Fruit fly (Drosophila melanogaster) whole organism, embryonic: ENCODE data around the gene Cpr12A.

Source experiments
- Adf1 ChIP-seq: fragments of 200-800 bp; sonication (Bioruptor generic); IDR thresholded peaks from 2 replicates; pipeline ENCODE4 v1.3.6; 2022; ENCODE audit warnings: missing biosample characterization, missing genetic modification characterization
- Awh ChIP-seq: fragments of 200-800 bp; sonication (Bioruptor generic); IDR thresholded peaks from 2 replicates; pipeline ENCODE4, ENCODE4 v1.3.6; 2022; ENCODE audit warnings: missing biosample characterization, missing genetic modification characterization
- B-H2 ChIP-seq: fragments of 200-800 bp; sonication (Bioruptor generic); optimal IDR thresholded peaks from 2 replicates; lab custom pipeline; 2018; ENCODE audit warnings: missing biosample characterization, mild to moderate bottlenecking, missing genetic modification characterization
- Bdp1 ChIP-seq: fragments of 200-800 bp; sonication (Bioruptor generic); optimal IDR thresholded peaks from 3 replicates; lab custom pipeline; 2016; ENCODE audit warnings: missing biosample characterization, missing genetic modification characterization
- CG11085 ChIP-seq: fragments of 200-800 bp; sonication (Bioruptor generic); IDR thresholded peaks from 2 replicates; pipeline ENCODE4 v1.3.6; 2022; ENCODE audit warnings: missing biosample characterization, missing genetic modification characterization
- CG1233 ChIP-seq: fragments of 200-800 bp; sonication (Bioruptor generic); optimal IDR thresholded peaks from 4 replicates; lab custom pipeline; 2018; ENCODE audit warnings: missing biosample characterization, mild to moderate bottlenecking, missing genetic modification characterization
- CG12659 ChIP-seq: fragments of 200-800 bp; sonication (Bioruptor generic); optimal IDR thresholded peaks from 3 replicates; lab custom pipeline; 2017; ENCODE audit warnings: mild to moderate bottlenecking, missing biosample characterization, missing genetic modification reagents, missing genetic modification characterization
- CG12769 ChIP-seq: fragments of 200-800 bp; sonication (Bioruptor generic); optimal IDR thresholded peaks from 2 replicates; lab custom pipeline; 2019; ENCODE audit warnings: missing biosample characterization, mild to moderate bottlenecking, missing genetic modification characterization, moderate library complexity
- CG13123 ChIP-seq: fragments of 200-800 bp; sonication (Bioruptor generic); optimal IDR thresholded peaks from 2 replicates; lab custom pipeline; 2016; ENCODE audit warnings: missing biosample characterization, missing genetic modification characterization
- CG14014 ChIP-seq: fragments of 200-800 bp; sonication (Bioruptor generic); IDR thresholded peaks from 2 replicates; pipeline ENCODE4 v1.3.6; 2022; ENCODE audit warnings: missing biosample characterization, missing genetic modification characterization
- CG14965 ChIP-seq: fragments of 200-800 bp; sonication (Bioruptor generic); optimal IDR thresholded peaks from 2 replicates; lab custom pipeline; 2016; ENCODE audit warnings: missing biosample characterization, missing genetic modification characterization, borderline replicate concordance
- CG15073 ChIP-seq: fragments of 200-800 bp; sonication (Bioruptor generic); optimal IDR thresholded peaks from 2 replicates; lab custom pipeline; 2016; ENCODE audit warnings: missing biosample characterization, missing genetic modification characterization
- CG15601 ChIP-seq: fragments of 200-800 bp; sonication (Bioruptor generic); optimal IDR thresholded peaks from 3 replicates; lab custom pipeline; 2019; ENCODE audit warnings: missing biosample characterization, mild to moderate bottlenecking, missing genetic modification characterization, moderate library complexity
- CG2678 ChIP-seq: fragments of 200-800 bp; sonication (Bioruptor generic); optimal IDR thresholded peaks from 3 replicates; lab custom pipeline; 2019; ENCODE audit warnings: missing biosample characterization, mild to moderate bottlenecking, missing genetic modification characterization, moderate library complexity
- CG2889 ChIP-seq: fragments of 200-800 bp; sonication (Bioruptor generic); IDR thresholded peaks from 3 replicates; pipeline ENCODE4 v1.3.6; 2022; ENCODE audit warnings: missing biosample characterization, missing genetic modification characterization
- CG30020 ChIP-seq: fragments of 200-800 bp; optimal IDR thresholded peaks from 2 replicates; lab custom pipeline; 2019; ENCODE audit warnings: missing biosample characterization, mild to moderate bottlenecking, missing genetic modification characterization, moderate library complexity
- CG4328 ChIP-seq: fragments of 200-800 bp; sonication (Bioruptor generic); optimal IDR thresholded peaks from 3 replicates; lab custom pipeline; 2017; ENCODE audit warnings: missing biosample characterization, missing genetic modification reagents, missing genetic modification characterization
- CG4424 ChIP-seq: fragments of 200-800 bp; sonication (Bioruptor generic); optimal IDR thresholded peaks from 3 replicates; lab custom pipeline; 2016; ENCODE audit warnings: missing biosample characterization, missing genetic modification characterization
- CG4707 ChIP-seq: fragments of 200-800 bp; sonication (Bioruptor generic); optimal IDR thresholded peaks from 2 replicates; lab custom pipeline; 2018; ENCODE audit warnings: missing biosample characterization, mild to moderate bottlenecking, missing genetic modification characterization, moderate library complexity
- CG5953 ChIP-seq: fragments of 200-800 bp; sonication (Bioruptor generic); IDR thresholded peaks from 2 replicates; pipeline ENCODE4 v1.3.6; 2022; ENCODE audit warnings: missing biosample characterization, missing genetic modification characterization
- CG6813 ChIP-seq: fragments of 200-800 bp; sonication (Bioruptor generic); optimal IDR thresholded peaks from 2 replicates; lab custom pipeline; 2017; ENCODE audit warnings: missing biosample characterization, missing genetic modification characterization, mild to moderate bottlenecking, moderate library complexity, missing genetic modification reagents
- CG8388 ChIP-seq: fragments of 200-800 bp; sonication (Bioruptor generic); optimal IDR thresholded peaks from 2 replicates; lab custom pipeline; 2019; ENCODE audit warnings: missing biosample characterization, mild to moderate bottlenecking, missing genetic modification characterization, moderate library complexity
- CoRest ChIP-seq: fragments of 200-800 bp; sonication (Bioruptor generic); optimal IDR thresholded peaks from 3 replicates; lab custom pipeline; 2018; ENCODE audit warnings: missing biosample characterization, mild to moderate bottlenecking, missing genetic modification characterization, moderate library complexity
- D19A ChIP-seq: fragments of 200-800 bp; optimal IDR thresholded peaks from 3 replicates; lab custom pipeline; 2019; ENCODE audit warnings: missing biosample characterization, mild to moderate bottlenecking, missing genetic modification characterization, moderate library complexity
- Fer1 ChIP-seq: fragments of 200-800 bp; sonication (Bioruptor generic); optimal IDR thresholded peaks from 2 replicates; lab custom pipeline; 2017; ENCODE audit warnings: missing biosample characterization, mild to moderate bottlenecking, missing genetic modification characterization
- HHEX ChIP-seq: fragments of 200-800 bp; sonication (Bioruptor generic); optimal IDR thresholded peaks from 3 replicates; lab custom pipeline; 2017; ENCODE audit warnings: missing biosample characterization, mild to moderate bottlenecking, missing genetic modification characterization, missing genetic modification reagents
- HLH54F ChIP-seq: fragments of 200-800 bp; sonication (Bioruptor generic); optimal IDR thresholded peaks from 3 replicates; lab custom pipeline; 2016; ENCODE audit warnings: missing biosample characterization, missing genetic modification characterization
- HLHmδ ChIP-seq: fragments of 200-800 bp; sonication (Bioruptor generic); optimal IDR thresholded peaks from 2 replicates; lab custom pipeline; 2018; ENCODE audit warnings: missing biosample characterization, mild to moderate bottlenecking, missing genetic modification characterization, moderate library complexity
- Hmr ChIP-seq: fragments of 200-800 bp; sonication (Bioruptor generic); optimal IDR thresholded peaks from 3 replicates; lab custom pipeline; 2017; ENCODE audit warnings: mild to moderate bottlenecking, missing biosample characterization, missing genetic modification reagents, missing genetic modification characterization
- Hr78 ChIP-seq, 2 experiments: fragments of 200-800 bp in 1 of 2; fragments of >200 bp in 1 of 2; sonication (Bioruptor generic) in 1 of 2; optimal IDR thresholded peaks; 2 replicates each; lab custom pipeline; 2017 to 2019; ENCODE audit warnings: missing biosample characterization in 2 of 2, missing genetic modification characterization in 2 of 2, mild to moderate bottlenecking in 1 of 2, moderate library complexity in 1 of 2
- Hsf ChIP-seq: fragments of 200-800 bp; sonication (Bioruptor generic); optimal IDR thresholded peaks from 3 replicates; lab custom pipeline; 2016; ENCODE audit warnings: missing biosample characterization, missing genetic modification characterization
- NFAT ChIP-seq: fragments of 200-800 bp; sonication (Bioruptor generic); IDR thresholded peaks from 2 replicates; pipeline ENCODE4 v1.3.6; 2022; ENCODE audit warnings: missing biosample characterization, missing genetic modification characterization
- Sin3A ChIP-seq: fragments of >200 bp; optimal IDR thresholded peaks from 2 replicates; lab custom pipeline; 2018
- bcd ChIP-seq: fragments of 200-800 bp; sonication (Bioruptor generic); optimal IDR thresholded peaks from 2 replicates; lab custom pipeline; 2017; ENCODE audit warnings: missing biosample characterization, mild to moderate bottlenecking, missing genetic modification characterization
- bsh ChIP-seq, 2 experiments: fragments of 200-800 bp; sonication (Bioruptor generic); optimal IDR thresholded peaks; 2 replicates each; lab custom pipeline; 2017 to 2018; ENCODE audit warnings: mild to moderate bottlenecking in 2 of 2, missing biosample characterization in 2 of 2, missing genetic modification characterization in 2 of 2, moderate library complexity in 1 of 2
- caup ChIP-seq: fragments of 200-800 bp; sonication (Bioruptor generic); optimal IDR thresholded peaks from 3 replicates; lab custom pipeline; 2017; ENCODE audit warnings: missing biosample characterization, mild to moderate bottlenecking, missing genetic modification characterization, moderate library complexity; ENCODE audit not compliant: severe bottlenecking
- cwo ChIP-seq: fragments of 200-800 bp; sonication (Bioruptor generic); optimal IDR thresholded peaks from 3 replicates; lab custom pipeline; 2017; ENCODE audit warnings: missing biosample characterization, missing genetic modification characterization, mild to moderate bottlenecking, moderate library complexity, missing genetic modification reagents
- exex ChIP-seq: fragments of 200-800 bp; sonication (Bioruptor generic); optimal IDR thresholded peaks from 4 replicates; lab custom pipeline; 2018; ENCODE audit warnings: missing biosample characterization, mild to moderate bottlenecking, missing genetic modification characterization, moderate library complexity
- fd3F ChIP-seq: fragments of 200-800 bp; sonication (Bioruptor generic); optimal IDR thresholded peaks from 2 replicates; lab custom pipeline; 2018; ENCODE audit warnings: missing biosample characterization, mild to moderate bottlenecking, missing genetic modification characterization, moderate library complexity
- ham ChIP-seq: fragments of 200-800 bp; sonication (Bioruptor generic); IDR thresholded peaks from 2 replicates; pipeline ENCODE4 v1.3.6; 2022; ENCODE audit warnings: missing biosample characterization, missing genetic modification characterization
- lov ChIP-seq, 2 experiments: fragments of 200-800 bp in 1 of 2; fragments of >200 bp in 1 of 2; sonication (Bioruptor generic) in 1 of 2; IDR thresholded peaks in 1 of 2; optimal IDR thresholded peaks in 1 of 2; 2 replicates in 1 of 2; 3 replicates in 1 of 2; pipeline versions ENCODE4 v1.3.6 to Lab custom; 2017 to 2022; ENCODE audit warnings: missing biosample characterization in 1 of 2, missing genetic modification characterization in 1 of 2
- mirr ChIP-seq: fragments of 200-800 bp; sonication (Bioruptor generic); optimal IDR thresholded peaks from 3 replicates; lab custom pipeline; 2018; ENCODE audit warnings: missing biosample characterization, mild to moderate bottlenecking, missing genetic modification characterization
- pita ChIP-seq: fragments of 200-800 bp; sonication (Bioruptor generic); optimal IDR thresholded peaks from 2 replicates; lab custom pipeline; 2017; ENCODE audit warnings: missing biosample characterization, mild to moderate bottlenecking, missing genetic modification characterization
- scrt ChIP-seq: fragments of 200-800 bp; sonication (Bioruptor generic); optimal IDR thresholded peaks from 2 replicates; lab custom pipeline; 2018; ENCODE audit warnings: missing biosample characterization, mild to moderate bottlenecking, missing genetic modification characterization, moderate library complexity
- sens ChIP-seq: fragments of 200-800 bp; sonication (Bioruptor generic); peaks from one replicate; lab custom pipeline; 2016; ENCODE audit warnings: missing biosample characterization, missing genetic modification characterization
- so ChIP-seq: fragments of 200-800 bp; sonication (Bioruptor generic); IDR thresholded peaks from 3 replicates; pipeline ENCODE4 v1.3.6; 2022; ENCODE audit warnings: missing biosample characterization, missing genetic modification characterization
- wek ChIP-seq: fragments of 200-800 bp; sonication (Bioruptor generic); optimal IDR thresholded peaks from 3 replicates; lab custom pipeline; 2018; ENCODE audit warnings: missing biosample characterization, mild to moderate bottlenecking, missing genetic modification characterization, moderate library complexity
- zfh2 ChIP-seq: fragments of 200-800 bp; sonication (Bioruptor generic); optimal IDR thresholded peaks from 2 replicates; lab custom pipeline; 2016; ENCODE audit warnings: missing biosample characterization, missing genetic modification characterization

Gene Cpr12A

DNA sequence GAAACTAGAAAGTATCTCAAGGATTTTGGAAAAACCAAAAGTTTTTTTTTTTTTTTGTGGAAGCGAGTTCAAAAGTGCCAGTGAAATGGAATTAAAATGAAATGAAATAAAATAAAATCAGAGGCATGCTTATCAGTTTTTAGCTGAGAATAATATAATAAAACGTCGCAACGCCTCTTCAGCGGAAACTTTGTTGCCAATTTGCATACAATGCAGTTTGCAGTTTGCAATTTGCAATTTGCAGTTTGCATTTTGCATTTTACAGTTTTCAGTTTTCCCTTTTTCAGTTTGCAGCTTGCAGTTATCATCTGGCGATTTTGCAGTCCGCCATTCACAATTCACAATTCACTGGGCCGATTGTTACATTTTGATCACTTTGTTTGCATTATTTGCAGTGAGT, 25.4 kb downstream of the Cpr12A start:
- TF ChIP-seq sens (GFP tag; lab: Kevin White, UChicago) = peak; percentile 1
- TF ChIP-seq so (GFP tag; lab: Robert Waterston, UW) = no peak
- TF ChIP-seq zfh2 = no peak

DNA sequence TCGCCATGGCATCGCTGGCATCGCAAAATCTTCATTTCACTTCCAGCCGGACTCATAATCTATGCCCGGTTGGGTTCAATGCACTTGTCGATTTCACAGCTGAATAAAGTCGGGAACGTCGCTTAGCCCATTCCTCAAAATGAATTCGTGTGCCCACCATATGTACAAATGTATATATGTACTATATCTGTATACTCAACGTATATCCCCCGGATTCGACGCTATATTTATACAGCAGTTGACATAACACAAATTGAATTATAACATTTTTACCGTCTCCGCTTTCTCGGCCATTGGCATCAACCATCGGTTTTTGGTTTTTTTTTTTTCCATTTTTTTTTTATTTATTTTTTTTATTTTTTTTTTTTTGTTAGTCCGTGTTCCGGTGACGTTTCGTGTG, 26.8 kb downstream of the Cpr12A start:
- TF ChIP-seq cwo (GFP tag; lab: Kevin White, UChicago) = peak; percentile 9
- TF ChIP-seq CG2678 (tag; lab: Kevin White, UChicago) = peak; percentile 38
- TF ChIP-seq fd3F = peak; percentile 10
- TF ChIP-seq CG30020 (tag; lab: Kevin White, UChicago) = no peak
- TF ChIP-seq CoRest (tag; lab: Kevin White, UChicago) = no peak
- no peak for TF ChIP-seq CG2889 (GFP tag; lab: Robert Waterston, UW)
- TF ChIP-seq Fer1 (GFP tag; lab: Kevin White, UChicago) = peak; percentile 39
- peak; percentile 1 for TF ChIP-seq CG12659 (GFP tag; lab: Kevin White, UChicago)
- peak in 1 of 2 experiments; percentile 32 for TF ChIP-seq bsh (GFP tag; optimal IDR thresholded peaks at IDR 0.05; lab: Kevin White, UChicago)
- peak; percentile 52 for TF ChIP-seq Hmr (GFP tag; lab: Kevin White, UChicago)
- TF ChIP-seq CG12769 (tag; lab: Kevin White, UChicago) = peak; percentile 48
- TF ChIP-seq caup (GFP tag; lab: Kevin White, UChicago) = peak; percentile 33
- peak; percentile 15 for TF ChIP-seq B-H2 (GFP tag; lab: Kevin White, UChicago)
- peak; percentile 58 for TF ChIP-seq CG6813 (GFP tag; lab: Kevin White, UChicago)
- TF ChIP-seq bcd (GFP tag; lab: Kevin White, UChicago) = no peak
- TF ChIP-seq CG5953 (GFP tag; lab: Robert Waterston, UW) = 0 out of 2 replicates have a peak, but pooled peaks have one; percentile 13
- TF ChIP-seq HLH54F (GFP tag; lab: Kevin White, UChicago) = no peak
- TF ChIP-seq lov (optimal IDR thresholded peaks at IDR 0.05; lab: Kevin White, UChicago) = no peak
- no peak for TF ChIP-seq lov (GFP tag; IDR thresholded peaks at IDR 0.05; lab: Robert Waterston, UW)
- TF ChIP-seq CG4328 = peak; percentile 39
- TF ChIP-seq CG13123 (GFP tag; lab: Kevin White, UChicago) = no peak
- peak; percentile 0 for TF ChIP-seq CG4424 (GFP tag; lab: Kevin White, UChicago)
- no peak for TF ChIP-seq CG15073 (GFP tag; lab: Kevin White, UChicago)
- TF ChIP-seq pita (GFP tag; lab: Kevin White, UChicago) = no peak
- TF ChIP-seq Hsf (GFP tag; lab: Kevin White, UChicago) = no peak
- no peak for TF ChIP-seq CG11085 (GFP tag; lab: Robert Waterston, UW)
- TF ChIP-seq scrt (GFP tag; lab: Kevin White, UChicago) = peak; percentile 1
- TF ChIP-seq Awh = peak; percentile 66; the same call in 1 of the 2 replicates
- TF ChIP-seq HHEX (GFP tag; lab: Kevin White, UChicago) = peak; percentile 33
- TF ChIP-seq exex (tag; lab: Kevin White, UChicago) = no peak
- TF ChIP-seq HLHmδ (GFP tag; lab: Kevin White, UChicago) = peak; percentile 29
- no peak for TF ChIP-seq NFAT (GFP tag; lab: Robert Waterston, UW)
- TF ChIP-seq CG8388 (GFP tag; lab: Kevin White, UChicago) = no peak
- TF ChIP-seq wek (GFP tag; lab: Kevin White, UChicago) = peak; percentile 30
- TF ChIP-seq ham (GFP tag; lab: Robert Waterston, UW) = no peak
- no peak for TF ChIP-seq Hr78 (GFP tag; optimal IDR thresholded peaks at IDR 0.05; lab: Kevin White, UChicago)
- TF ChIP-seq D19A (tag; lab: Kevin White, UChicago) = no peak
- TF ChIP-seq CG14014 = peak; percentile 56; the same call in 1 of the 2 replicates
- peak; percentile 6 for TF ChIP-seq CG1233
- TF ChIP-seq Bdp1 = peak; percentile 1
- no peak for TF ChIP-seq Sin3A (lab: Kevin White, UChicago)
- peak; percentile 1 for TF ChIP-seq mirr (GFP tag; lab: Kevin White, UChicago)
- TF ChIP-seq CG14965 (GFP tag; lab: Kevin White, UChicago) = no peak
- TF ChIP-seq Adf1 (GFP tag; lab: Robert Waterston, UW) = no peak
- TF ChIP-seq CG4707 = peak; percentile 21
- TF ChIP-seq CG15601 = peak; percentile 37
